Fruit fly (Drosophila melanogaster): ENCODE results near the gene CG6933.

dm6 chr3L:20230178-20230775 lies 10.1 kb upstream of the CG6933 start:
- no peak for TF ChIP-seq CG8478 (optimal IDR thresholded peaks at IDR 0.05)
- no peak for TF ChIP-seq psq (optimal IDR thresholded peaks at IDR 0.05)
- TF ChIP-seq usp (GFP tag; optimal IDR thresholded peaks at IDR 0.05): no peak

Data from whole organism.